Fruit fly (Drosophila melanogaster): ENCODE data around the gene Pgant4.
A peak's percentile ranks its signal among the peaks of the same experiment; 100 is the strongest.

The Pgant4 gene

dm6 chr2L:3472242-3472641 is at the start of gene Pgant4 (continued):
- TF ChIP-seq twi (tag; optimal IDR thresholded peaks at IDR 0.05) (peak; percentile 31), CG11093 (GFP tag; IDR thresholded peaks at IDR 0.05) (peak; percentile 48; the same call in 1 of the 3 replicates), Max (GFP tag; optimal IDR thresholded peaks at IDR 0.05) (no peak), Abd-B (GFP tag; optimal IDR thresholded peaks at IDR 0.05) (no peak), CG6175 (GFP tag; IDR thresholded peaks at IDR 0.05) (0 out of 3 replicates have a peak, but pooled peaks have one; percentile 28), CG14050 (GFP tag; IDR thresholded peaks at IDR 0.05) (no peak; the same call in 2 of the 3 replicates), Ssrp (tag; optimal IDR thresholded peaks at IDR 0.05) (no peak), CG9932 (GFP tag; IDR thresholded peaks at IDR 0.05) (peak; percentile 85), Dip3 (GFP tag; optimal IDR thresholded peaks at IDR 0.05) (no peak), CG1602 (GFP tag; optimal IDR thresholded peaks at IDR 0.05) (peak; percentile 13), pzg (GFP tag; optimal IDR thresholded peaks at IDR 0.05) (peak; percentile 20), CG18619 (GFP tag; optimal IDR thresholded peaks at IDR 0.05) (peak; percentile 28), CG1603 (tag; optimal IDR thresholded peaks at IDR 0.05) (peak; percentile 53), Oaz (GFP tag; IDR thresholded peaks at IDR 0.05) (no peak), kay (GFP tag; optimal IDR thresholded peaks at IDR 0.05) (no peak), zen2 (GFP tag; IDR thresholded peaks at IDR 0.05; ENCODE audit: partially characterized antibody) (no peak), CG31388 (GFP tag; optimal IDR thresholded peaks at IDR 0.05) (no peak), nmo (GFP tag; optimal IDR thresholded peaks at IDR 0.05) (peak; percentile 46), sna (GFP tag; IDR thresholded peaks at IDR 0.05; ENCODE audit: partially characterized antibody) (no peak), CG13624 (GFP tag; optimal IDR thresholded peaks at IDR 0.05) (peak; percentile 33), CG7786 (GFP tag; optimal IDR thresholded peaks at IDR 0.05) (no peak), lilli (GFP tag; optimal IDR thresholded peaks at IDR 0.05) (peak; percentile 46), CG10209 (GFP tag; optimal IDR thresholded peaks at IDR 0.05) (peak; percentile 37), wek (GFP tag; optimal IDR thresholded peaks at IDR 0.05) (peak; percentile 18), CG11723 (GFP tag; optimal IDR thresholded peaks at IDR 0.05) (no peak), hth (optimal IDR thresholded peaks at IDR 0.05) (no peak), CG11398 (GFP tag; optimal IDR thresholded peaks at IDR 0.05) (no peak), Doc2 (GFP tag; IDR thresholded peaks at IDR 0.05) (no peak), CG15479 (GFP tag; optimal IDR thresholded peaks at IDR 0.05) (no peak), CG9817 (tag; optimal IDR thresholded peaks at IDR 0.05) (peak; percentile 40), sd (tag; optimal IDR thresholded peaks at IDR 0.05) (no peak), sr (GFP tag; IDR thresholded peaks at IDR 0.05) (peak; percentile 36; the same call in 1 of the 3 replicates), BEAF-32 (GFP tag; optimal IDR thresholded peaks at IDR 0.05) (peak; percentile 19), CG4854 (GFP tag; optimal IDR thresholded peaks at IDR 0.05) (peak; percentile 26), CG10565 (GFP tag; optimal IDR thresholded peaks at IDR 0.05) (no peak), psq (GFP tag; optimal IDR thresholded peaks at IDR 0.05) (no peak), sc (optimal IDR thresholded peaks at IDR 0.05) (no peak), sc (GFP tag; optimal IDR thresholded peaks at IDR 0.05) (no peak), stwl (tag; optimal IDR thresholded peaks at IDR 0.05) (peak; percentile 41), CG6272 (GFP tag; IDR thresholded peaks at IDR 0.05) (no peak), zfh1 (GFP tag; IDR thresholded peaks at IDR 0.05) (peak; percentile 51; the same call in 2 of the 3 replicates), Ets65A (GFP tag) (peak; percentile 41), fd96Cb (tag; optimal IDR thresholded peaks at IDR 0.05) (no peak), gfzf (GFP tag; optimal IDR thresholded peaks at IDR 0.05) (no peak), Lim3 (GFP tag; IDR thresholded peaks at IDR 0.05) (no peak), CG4360 (GFP tag; IDR thresholded peaks at IDR 0.05) (no peak), danr (GFP tag; IDR thresholded peaks at IDR 0.05) (no peak), tap (tag; optimal IDR thresholded peaks at IDR 0.05) (no peak), MBD-R2 (GFP tag; IDR thresholded peaks at IDR 0.05) (no peak), Antp (GFP tag; optimal IDR thresholded peaks at IDR 0.05) (peak; percentile 60), CG17359 (tag; optimal IDR thresholded peaks at IDR 0.05) (peak; percentile 38), fd64A (GFP tag; optimal IDR thresholded peaks at IDR 0.05) (no peak)
